Worm (Caenorhabditis elegans) whole organism, L1 larva: ENCODE results near the gene praf-3.

Source experiments
- ama-1 ChIP-seq: fragments of 150-350 bp; optimal IDR thresholded peaks from 2 replicates; lab custom pipeline; 2014
- ceh-82 ChIP-seq, 3 experiments: fragments of 150-350 bp in 1 of 3; sonication (generic microtip) in 2 of 3; optimal IDR thresholded peaks; 2 replicates each; lab custom pipeline; 2014 to 2017; ENCODE audit warnings: missing biosample characterization in 3 of 3, missing genetic modification characterization in 3 of 3
- efl-3 ChIP-seq: fragments of 200-800 bp; sonication (Bioruptor generic); optimal IDR thresholded peaks from 2 replicates; lab custom pipeline; 2018; ENCODE audit warnings: mild to moderate bottlenecking, missing genetic modification characterization, missing compliant biosample characterization
- elt-3 ChIP-seq, 6 experiments: fragments of 150-350 bp in 1 of 6; sonication (generic microtip); optimal IDR thresholded peaks; 2 replicates each; lab custom pipeline; 2017 to 2018; ENCODE audit warnings: missing biosample characterization in 6 of 6, missing genetic modification characterization in 6 of 6, inconsistent platforms in 1 of 6
- fkh-8 ChIP-seq: sonication (generic microtip); optimal IDR thresholded peaks from 2 replicates; lab custom pipeline; 2016; ENCODE audit warnings: mild to moderate bottlenecking, missing genetic modification characterization, missing compliant biosample characterization
- lir-3 ChIP-seq: sonication (generic microtip); optimal IDR thresholded peaks from 2 replicates; lab custom pipeline; 2016; ENCODE audit warnings: mild to moderate bottlenecking, missing genetic modification characterization, moderate library complexity, missing compliant biosample characterization; ENCODE audit not compliant: poor library complexity
- unc-62 ChIP-seq: fragments of 150-350 bp; optimal IDR thresholded peaks from 2 replicates; lab custom pipeline; 2014; ENCODE audit warnings: missing biosample characterization, missing genetic modification reagents, missing genetic modification characterization
- zag-1 ChIP-seq: fragments of 150-350 bp; optimal IDR thresholded peaks from 2 replicates; lab custom pipeline; 2014; ENCODE audit warnings: missing biosample characterization, missing genetic modification characterization

DNA sequence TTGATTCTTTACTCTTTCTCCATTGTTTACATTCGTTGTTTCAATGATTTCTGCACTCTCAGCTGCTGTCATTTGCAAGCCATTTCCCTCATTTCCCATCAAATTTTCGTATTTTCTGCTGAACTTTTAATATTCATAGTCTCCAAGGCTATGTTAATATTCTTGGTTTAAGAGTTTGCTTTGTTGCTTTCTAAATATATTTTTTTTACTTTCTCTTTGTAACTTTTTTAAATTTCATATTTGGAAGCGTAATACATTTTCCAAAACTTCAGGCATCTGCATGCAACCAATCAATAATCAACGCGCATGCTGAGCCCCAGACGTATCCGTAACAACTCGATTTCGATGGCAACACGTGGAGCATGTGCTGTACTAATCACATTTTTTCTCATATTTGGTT, 19.0 kb upstream of the praf-3 start, which contains the start of gene sqv-1:
- TF ChIP-seq elt-3 (tag; optimal IDR thresholded peaks at IDR 0.05; lab: Kevin White, UChicago): no peak
- TF ChIP-seq ceh-82 (tag; optimal IDR thresholded peaks at IDR 0.05; lab: Kevin White, UChicago): no peak
- TF ChIP-seq ama-1 (lab: Kevin White, UChicago): no peak
- no peak for TF ChIP-seq unc-62 (GFP tag; lab: Kevin White, UChicago)
- TF ChIP-seq lir-3 (tag; lab: Kevin White, UChicago): no peak
- TF ChIP-seq efl-3 (GFP tag; lab: Kevin White, UChicago): no peak
- TF ChIP-seq fkh-8: no peak
- no peak for TF ChIP-seq zag-1 (tag; lab: Kevin White, UChicago)
